Fruit fly (Drosophila melanogaster) whole organism, embryonic: ENCODE measurements around the gene CRAT.

Experiments
- CG10979 ChIP-seq: fragments of 200-800 bp; sonication (Bioruptor generic); optimal IDR thresholded peaks from 2 replicates; lab custom pipeline; 2018; ENCODE audit warnings: missing biosample characterization, mild to moderate bottlenecking, missing genetic modification characterization, moderate library complexity
- CG11085 ChIP-seq: fragments of 200-800 bp; sonication (Bioruptor generic); IDR thresholded peaks from 2 replicates; pipeline ENCODE4 v1.3.6; 2022; ENCODE audit warnings: missing biosample characterization, missing genetic modification characterization
- CG11504 ChIP-seq: fragments of 200-800 bp; sonication (Bioruptor generic); optimal IDR thresholded peaks from 3 replicates; lab custom pipeline; 2019; ENCODE audit warnings: missing biosample characterization, mild to moderate bottlenecking, missing genetic modification characterization, moderate library complexity
- CG1233 ChIP-seq: fragments of 200-800 bp; sonication (Bioruptor generic); optimal IDR thresholded peaks from 4 replicates; lab custom pipeline; 2018; ENCODE audit warnings: missing biosample characterization, mild to moderate bottlenecking, missing genetic modification characterization
- CG12769 ChIP-seq: fragments of 200-800 bp; sonication (Bioruptor generic); optimal IDR thresholded peaks from 2 replicates; lab custom pipeline; 2019; ENCODE audit warnings: missing biosample characterization, mild to moderate bottlenecking, missing genetic modification characterization, moderate library complexity
- CG13296 ChIP-seq: fragments of 200-800 bp; sonication (Bioruptor generic); optimal IDR thresholded peaks from 3 replicates; lab custom pipeline; 2018; ENCODE audit warnings: missing biosample characterization, mild to moderate bottlenecking, missing genetic modification characterization
- CG14014 ChIP-seq: fragments of 200-800 bp; sonication (Bioruptor generic); IDR thresholded peaks from 2 replicates; pipeline ENCODE4 v1.3.6; 2022; ENCODE audit warnings: missing biosample characterization, missing genetic modification characterization
- CG15011 ChIP-seq: fragments of 200-800 bp; sonication (Bioruptor generic); optimal IDR thresholded peaks from 3 replicates; lab custom pipeline; 2018; ENCODE audit warnings: missing biosample characterization, mild to moderate bottlenecking, missing genetic modification characterization
- CG15479 ChIP-seq: fragments of 200-800 bp; sonication (Bioruptor generic); optimal IDR thresholded peaks from 3 replicates; lab custom pipeline; 2019; ENCODE audit warnings: missing biosample characterization, mild to moderate bottlenecking, missing genetic modification characterization, moderate library complexity
- CG18262 ChIP-seq: fragments of 200-800 bp; optimal IDR thresholded peaks from 3 replicates; lab custom pipeline; 2019; ENCODE audit warnings: missing biosample characterization, mild to moderate bottlenecking, missing genetic modification characterization, moderate library complexity
- CG18599 ChIP-seq: fragments of 200-800 bp; sonication (Bioruptor generic); optimal IDR thresholded peaks from 3 replicates; lab custom pipeline; 2017; ENCODE audit warnings: missing biosample characterization, missing genetic modification characterization, mild to moderate bottlenecking, moderate library complexity, missing genetic modification reagents
- CG31388 ChIP-seq: fragments of 200-800 bp; sonication (Bioruptor generic); optimal IDR thresholded peaks from 2 replicates; lab custom pipeline; 2016; ENCODE audit warnings: missing biosample characterization, missing genetic modification characterization
- CG31441 ChIP-seq: fragments of 200-800 bp; sonication (Bioruptor generic); IDR thresholded peaks from 2 replicates; pipeline ENCODE4 v1.3.6; 2022; ENCODE audit warnings: missing biosample characterization, missing genetic modification characterization
- CG32767 ChIP-seq: fragments of 200-800 bp; sonication (Bioruptor generic); IDR thresholded peaks from 2 replicates; pipeline ENCODE4 v1.3.6; 2022; ENCODE audit warnings: missing biosample characterization, missing genetic modification characterization
- CG5180 ChIP-seq: fragments of 200-800 bp; sonication (Bioruptor generic); optimal IDR thresholded peaks from 3 replicates; lab custom pipeline; 2017; ENCODE audit warnings: missing biosample characterization, missing genetic modification characterization, mild to moderate bottlenecking, moderate library complexity, missing genetic modification reagents
- CG6272 ChIP-seq: fragments of 200-800 bp; sonication (Bioruptor generic); IDR thresholded peaks from 2 replicates; pipeline ENCODE4 v1.3.6; 2022; ENCODE audit warnings: missing biosample characterization, missing genetic modification characterization
- CG6689 ChIP-seq: fragments of 200-800 bp; sonication (Bioruptor generic); IDR thresholded peaks from 2 replicates; pipeline ENCODE4 v1.3.6; 2022; ENCODE audit warnings: missing biosample characterization, missing genetic modification characterization
- CG7839 ChIP-seq: fragments of 200-800 bp; sonication (Bioruptor generic); optimal IDR thresholded peaks from 3 replicates; lab custom pipeline; 2018; ENCODE audit warnings: missing biosample characterization, mild to moderate bottlenecking, missing genetic modification characterization, moderate library complexity
- CG7963 ChIP-seq: fragments of 200-800 bp; sonication (Bioruptor generic); IDR thresholded peaks from 3 replicates; pipeline ENCODE4 v1.3.6; 2022; ENCODE audit warnings: missing biosample characterization, missing genetic modification characterization; ENCODE audit not compliant: partially characterized antibody
- Deaf1 ChIP-seq: fragments of 200-800 bp; optimal IDR thresholded peaks from 3 replicates; lab custom pipeline; 2019; ENCODE audit warnings: missing biosample characterization, mild to moderate bottlenecking, missing genetic modification characterization, moderate library complexity
- Eip74EF ChIP-seq, 2 experiments: fragments of 200-800 bp in 1 of 2; fragments of >200 bp in 1 of 2; sonication (Bioruptor generic) in 1 of 2; optimal IDR thresholded peaks; 2 replicates each; lab custom pipeline; 2017 to 2019; ENCODE audit warnings: missing biosample characterization in 2 of 2, missing genetic modification characterization in 2 of 2, mild to moderate bottlenecking in 1 of 2, moderate library complexity in 1 of 2
- Jarid2 ChIP-seq: fragments of 200-800 bp; sonication (Bioruptor generic); optimal IDR thresholded peaks from 3 replicates; lab custom pipeline; 2017; ENCODE audit warnings: mild to moderate bottlenecking, missing biosample characterization, missing genetic modification reagents, missing genetic modification characterization
- Kr ChIP-seq: fragments of 200-800 bp; sonication (Bioruptor generic); optimal IDR thresholded peaks from 2 replicates; lab custom pipeline; 2017; ENCODE audit warnings: missing biosample characterization, mild to moderate bottlenecking, missing genetic modification characterization
- MBD-R2 ChIP-seq: fragments of 200-800 bp; sonication (Bioruptor generic); IDR thresholded peaks from 2 replicates; pipeline ENCODE4 v1.3.6; 2022; ENCODE audit warnings: missing biosample characterization, missing genetic modification characterization
- Neu2 ChIP-seq: fragments of 200-800 bp; sonication (Bioruptor generic); optimal IDR thresholded peaks from 3 replicates; lab custom pipeline; 2016; ENCODE audit warnings: missing biosample characterization, missing genetic modification characterization, borderline replicate concordance
- NfI ChIP-seq: fragments of 200-800 bp; sonication (Bioruptor generic); optimal IDR thresholded peaks from 3 replicates; lab custom pipeline; 2018; ENCODE audit warnings: missing biosample characterization, mild to moderate bottlenecking, missing genetic modification characterization, moderate library complexity
- Oli ChIP-seq: fragments of 200-800 bp; sonication (Bioruptor generic); optimal IDR thresholded peaks from 2 replicates; lab custom pipeline; 2018; ENCODE audit warnings: missing biosample characterization, mild to moderate bottlenecking, missing genetic modification characterization, moderate library complexity
- PHDP ChIP-seq: fragments of 200-800 bp; sonication (Bioruptor generic); optimal IDR thresholded peaks from 3 replicates; lab custom pipeline; 2018; ENCODE audit warnings: missing biosample characterization, mild to moderate bottlenecking, missing genetic modification characterization, moderate library complexity
- Pdp1 ChIP-seq, 2 experiments: fragments of 200-800 bp; sonication (Bioruptor generic); optimal IDR thresholded peaks; 3 replicates each; lab custom pipeline; 2016; ENCODE audit warnings: missing biosample characterization in 2 of 2, missing genetic modification characterization in 2 of 2, mild to moderate bottlenecking in 1 of 2, moderate library complexity in 1 of 2
- Sry-β ChIP-seq: fragments of 200-800 bp; sonication (Bioruptor generic); optimal IDR thresholded peaks from 2 replicates; lab custom pipeline; 2018; ENCODE audit warnings: missing biosample characterization, mild to moderate bottlenecking, missing genetic modification characterization, moderate library complexity
- Tbp ChIP-seq: fragments of >200 bp; optimal IDR thresholded peaks from 2 replicates; lab custom pipeline; 2018; ENCODE audit warnings: missing biosample characterization, missing genetic modification characterization
- Xbp1 ChIP-seq: fragments of 200-800 bp; sonication (Bioruptor generic); optimal IDR thresholded peaks from 3 replicates; lab custom pipeline; 2016; ENCODE audit warnings: missing biosample characterization, mild to moderate bottlenecking, missing genetic modification characterization
- ato ChIP-seq: fragments of 200-800 bp; sonication (Bioruptor generic); IDR thresholded peaks from 2 replicates; pipeline ENCODE4 v1.3.6; 2022; ENCODE audit warnings: missing biosample characterization, missing genetic modification characterization; ENCODE audit not compliant: partially characterized antibody
- crol ChIP-seq: fragments of 200-800 bp; sonication (Bioruptor generic); IDR thresholded peaks from 2 replicates; pipeline ENCODE4 v1.3.6; 2022; ENCODE audit warnings: missing biosample characterization, missing genetic modification characterization
- cwo ChIP-seq: fragments of 200-800 bp; sonication (Bioruptor generic); optimal IDR thresholded peaks from 3 replicates; lab custom pipeline; 2017; ENCODE audit warnings: missing biosample characterization, missing genetic modification characterization, mild to moderate bottlenecking, moderate library complexity, missing genetic modification reagents
- dpn ChIP-seq, 2 experiments: fragments of 200-800 bp; sonication (Bioruptor generic); optimal IDR thresholded peaks; 3 replicates each; lab custom pipeline; 2016; ENCODE audit warnings: missing biosample characterization in 2 of 2, missing genetic modification characterization in 2 of 2
- gcm2 ChIP-seq: fragments of 200-800 bp; sonication (Bioruptor generic); optimal IDR thresholded peaks from 2 replicates; lab custom pipeline; 2016; ENCODE audit warnings: missing biosample characterization, missing genetic modification characterization
- gem ChIP-seq: fragments of 200-800 bp; sonication (Bioruptor generic); optimal IDR thresholded peaks from 2 replicates; lab custom pipeline; 2019; ENCODE audit warnings: missing biosample characterization, mild to moderate bottlenecking, missing genetic modification characterization, moderate library complexity
- hkb ChIP-seq, 2 experiments: fragments of 200-800 bp in 1 of 2; fragments of >200 bp in 1 of 2; sonication (Bioruptor generic) in 1 of 2; IDR thresholded peaks in 1 of 2; optimal IDR thresholded peaks in 1 of 2; 2 replicates each; pipeline versions ENCODE4 v1.3.6 to Lab custom; 2017 to 2022; ENCODE audit warnings: missing biosample characterization in 1 of 2, missing genetic modification characterization in 1 of 2
- insv ChIP-seq, 2 experiments: fragments of 200-800 bp; sonication (Bioruptor generic); optimal IDR thresholded peaks; 3 replicates each; lab custom pipeline; 2016 to 2018; ENCODE audit warnings: missing biosample characterization in 2 of 2, missing genetic modification characterization in 2 of 2
- jumu ChIP-seq: fragments of 200-800 bp; sonication (Bioruptor generic); optimal IDR thresholded peaks from 3 replicates; lab custom pipeline; 2016; ENCODE audit warnings: missing biosample characterization, missing genetic modification characterization
- kni ChIP-seq: fragments of 200-800 bp; sonication (Bioruptor generic); optimal IDR thresholded peaks from 3 replicates; lab custom pipeline; 2017; ENCODE audit warnings: mild to moderate bottlenecking, missing biosample characterization, missing genetic modification reagents, missing genetic modification characterization
- luna ChIP-seq: fragments of 200-800 bp; sonication (Bioruptor generic); optimal IDR thresholded peaks from 2 replicates; lab custom pipeline; 2016; ENCODE audit warnings: missing biosample characterization, missing genetic modification characterization
- onecut ChIP-seq: fragments of 200-800 bp; sonication (Bioruptor generic); IDR thresholded peaks from 2 replicates; pipeline ENCODE4 v1.3.6; 2022; ENCODE audit warnings: missing biosample characterization, missing genetic modification characterization
- pros ChIP-seq: fragments of 200-800 bp; sonication (Bioruptor generic); optimal IDR thresholded peaks from 3 replicates; lab custom pipeline; 2019; ENCODE audit warnings: missing biosample characterization, mild to moderate bottlenecking, missing genetic modification characterization, moderate library complexity
- slp2 ChIP-seq: fragments of 200-800 bp; sonication (Bioruptor generic); optimal IDR thresholded peaks from 2 replicates; lab custom pipeline; 2016; ENCODE audit warnings: missing biosample characterization, missing genetic modification characterization
- stc ChIP-seq: fragments of 200-800 bp; sonication (Bioruptor generic); IDR thresholded peaks from 2 replicates; pipeline ENCODE4 v1.3.6; 2022; ENCODE audit warnings: missing biosample characterization, missing genetic modification characterization

Gene CRAT

dm6 chr3R:6351696-6352378, 24.0 kb downstream of the CRAT start (continued):
- TF ChIP-seq gcm2 (GFP tag; lab: Kevin White, UChicago) (no peak), luna (no peak), Deaf1 (no peak), CG5180 (GFP tag; lab: Kevin White, UChicago) (peak; percentile 5), CG18262 (tag; lab: Kevin White, UChicago) (peak; percentile 48), CG32767 (GFP tag; lab: Robert Waterston, UW) (no peak), CG7839 (tag; lab: Kevin White, UChicago) (peak; percentile 38), CG12769 (tag; lab: Kevin White, UChicago) (peak; percentile 70), CG14014 (peak; percentile 4; the same call in 1 of the 2 replicates), CG18599 (no peak), CG6272 (GFP tag; lab: Robert Waterston, UW) (no peak), NfI (GFP tag; lab: Kevin White, UChicago) (peak; percentile 22), Eip74EF (GFP tag; optimal IDR thresholded peaks at IDR 0.05; lab: Kevin White, UChicago) (peak in 1 of 2 experiments; percentile 53), CG15479 (GFP tag; lab: Kevin White, UChicago) (no peak), PHDP (tag; lab: Kevin White, UChicago) (peak; percentile 21), Oli (tag; lab: Kevin White, UChicago) (peak; percentile 35), onecut (GFP tag; lab: Robert Waterston, UW) (no peak), cwo (GFP tag; lab: Kevin White, UChicago) (peak; percentile 49), CG11504 (tag; lab: Kevin White, UChicago) (peak; percentile 54), gem (tag; lab: Kevin White, UChicago) (peak; percentile 51), hkb (optimal IDR thresholded peaks at IDR 0.05; lab: Kevin White, UChicago) (no peak), hkb (GFP tag; IDR thresholded peaks at IDR 0.05; lab: Robert Waterston, UW) (0 out of 2 replicates have a peak, but pooled peaks have one; percentile 17), CG13296 (GFP tag; lab: Kevin White, UChicago) (peak; percentile 41), Kr (GFP tag; lab: Kevin White, UChicago) (no peak), CG15011 (GFP tag; lab: Kevin White, UChicago) (no peak), slp2 (GFP tag; lab: Kevin White, UChicago) (peak; percentile 13), CG11085 (GFP tag; lab: Robert Waterston, UW) (no peak), CG10979 (peak; percentile 38), CG6689 (GFP tag; lab: Robert Waterston, UW) (peak; percentile 36; the same call in 1 of the 2 replicates), CG1233 (GFP tag; lab: Kevin White, UChicago) (peak; percentile 9), Tbp (GFP tag; lab: Kevin White, UChicago) (no peak), CG31441 (GFP tag; lab: Robert Waterston, UW) (peak; percentile 41; the same call in 1 of the 2 replicates), Jarid2 (GFP tag; lab: Kevin White, UChicago) (no peak), Sry-β (GFP tag; lab: Kevin White, UChicago) (no peak)

dm6 chr3R:6351181-6351580, 24.7 kb downstream of the CRAT start:
- peak; percentile 79 for TF ChIP-seq pros (GFP tag; lab: Kevin White, UChicago)
- TF ChIP-seq CG18262 (tag; lab: Kevin White, UChicago) = no peak
- no peak for TF ChIP-seq dpn (GFP tag; optimal IDR thresholded peaks at IDR 0.05; lab: Kevin White, UChicago)
- peak; percentile 13; the same call in 1 of the 2 replicates for TF ChIP-seq MBD-R2 (GFP tag; lab: Robert Waterston, UW)
- peak; percentile 44 to 93 for TF ChIP-seq insv (GFP tag; optimal IDR thresholded peaks at IDR 0.05; lab: Kevin White, UChicago)
- no peak for TF ChIP-seq ato (GFP tag; lab: Robert Waterston, UW)
- TF ChIP-seq CG31388 (GFP tag; lab: Kevin White, UChicago) = no peak
- TF ChIP-seq crol (GFP tag; lab: Robert Waterston, UW) = peak; percentile 61
- TF ChIP-seq Xbp1 (GFP tag; lab: Kevin White, UChicago) = no peak
- no peak for TF ChIP-seq CG7963 (GFP tag; lab: Robert Waterston, UW)
- no peak for TF ChIP-seq jumu (GFP tag; lab: Kevin White, UChicago)
- TF ChIP-seq stc = 0 out of 2 replicates have a peak, but pooled peaks have one; percentile 11
- peak; percentile 39 for TF ChIP-seq Neu2
- peak; percentile 21 for TF ChIP-seq kni (GFP tag; lab: Kevin White, UChicago)
- no peak for TF ChIP-seq Pdp1 (GFP tag; optimal IDR thresholded peaks at IDR 0.05; lab: Kevin White, UChicago)
